Worm (Caenorhabditis elegans) whole organism, midembryonic: Measurements from ENCODE around the gene F20A1.4.

Experiments used
- T22C8.4 ChIP-seq: fragments of 200-800 bp; sonication (Bioruptor generic); IDR thresholded peaks from 2 replicates; pipeline ENCODE4 v1.3.6; 2022; ENCODE audit warnings: missing genetic modification characterization, missing compliant biosample characterization
- cog-1 ChIP-seq: sonication (generic microtip); optimal IDR thresholded peaks from 2 replicates; lab custom pipeline; 2016; ENCODE audit warnings: missing genetic modification characterization, missing compliant biosample characterization
- flt-1 ChIP-seq: fragments of 200-800 bp; sonication (Bioruptor generic); IDR thresholded peaks from 2 replicates; pipeline ENCODE4 v1.3.6; 2022; ENCODE audit warnings: missing genetic modification characterization, missing compliant biosample characterization
- ztf-23 ChIP-seq: fragments of 200-800 bp; sonication (Bioruptor generic); IDR thresholded peaks from 2 replicates; pipeline ENCODE4 v1.3.6; 2022; ENCODE audit warnings: missing genetic modification reagents, missing genetic modification characterization, missing compliant biosample characterization
- ztf-29 ChIP-seq: fragments of 200-800 bp; sonication (Bioruptor generic); IDR thresholded peaks from 2 replicates; pipeline ENCODE4 v1.3.6; 2022; ENCODE audit warnings: missing genetic modification reagents, missing genetic modification characterization, missing compliant biosample characterization

ce11 chrV:6971567-6971966 is 50.1 kb downstream of the F20A1.4 start, which contains the start of gene srx-59:
- TF ChIP-seq T22C8.4 (no peak), ztf-23 (no peak), ztf-29 (GFP tag; lab: Robert Waterston, UW) (no peak), flt-1 (GFP tag; lab: Robert Waterston, UW) (no peak), cog-1 (tag; lab: Kevin White, UChicago) (no peak)
